Worm (Caenorhabditis elegans) whole organism, young adult: ENCODE data around the gene nhr-197.

ENCODE experiments used
- ama-1 ChIP-seq, 3 experiments: fragments of 150-350 bp in 1 of 3; sonication (generic microtip) in 2 of 3; optimal IDR thresholded peaks; 2 replicates each; lab custom pipeline; 2014 to 2018; ENCODE audit warnings: missing biosample characterization in 2 of 3, missing genetic modification characterization in 2 of 3, missing genetic modification reagents in 2 of 3
- mxl-1 ChIP-seq: sonication (generic microtip); optimal IDR thresholded peaks from 2 replicates; lab custom pipeline; 2016; ENCODE audit warnings: missing genetic modification characterization, missing compliant biosample characterization
- nfya-1 ChIP-seq: sonication (generic microtip); optimal IDR thresholded peaks from 2 replicates; lab custom pipeline; 2017; ENCODE audit warnings: antibody characterized with exemption, missing compliant biosample characterization, missing genetic modification characterization, borderline replicate concordance; ENCODE audit not compliant: insufficient read depth
- rec-8 ChIP-seq, 2 experiments: sonication (generic microtip); optimal IDR thresholded peaks; 2 replicates each; lab custom pipeline; 2016; ENCODE audit warnings: mild to moderate bottlenecking in 2 of 2, missing genetic modification characterization in 2 of 2, missing genetic modification reagents in 2 of 2, missing genotype in 2 of 2, missing biosample characterization in 1 of 2, missing compliant biosample characterization in 1 of 2, moderate library complexity in 1 of 2
- unc-62 ChIP-seq: fragments of 150-350 bp; optimal IDR thresholded peaks from 2 replicates; lab custom pipeline; 2014; ENCODE audit warnings: missing biosample characterization, missing genetic modification reagents, missing genetic modification characterization

ce11 chrV:15674899-15675298 lies 12.9 kb upstream of the nhr-197 start:
- TF ChIP-seq rec-8 (tag; optimal IDR thresholded peaks at IDR 0.05; lab: Kevin White, UChicago) (no peak), ama-1 (optimal IDR thresholded peaks at IDR 0.05; lab: Kevin White, UChicago) (no peak), ama-1 (GFP tag; optimal IDR thresholded peaks at IDR 0.05; lab: Kevin White, UChicago) (no peak), unc-62 (GFP tag; lab: Kevin White, UChicago) (no peak), nfya-1 (tag; lab: Kevin White, UChicago) (no peak), mxl-1 (tag; lab: Kevin White, UChicago) (no peak)
